Worm (Caenorhabditis elegans) whole organism, L4 larva: ENCODE results near the gene mdt-28.

Source experiments
- D1046.2 ChIP-seq: fragments of 200-800 bp; sonication (Bioruptor generic); IDR thresholded peaks from 2 replicates; pipeline ENCODE4 v1.3.6; 2022; ENCODE audit warnings: missing genetic modification characterization, missing compliant biosample characterization
- F26F4.8 ChIP-seq: fragments of 200-800 bp; sonication (Bioruptor generic); conservative IDR thresholded peaks from 2 replicates; pipeline ENCODE4 v1.3.6; 2022; ENCODE audit warnings: missing genetic modification characterization, missing compliant biosample characterization
- F44E2.7 ChIP-seq: fragments of 200-800 bp; sonication (Bioruptor generic); IDR thresholded peaks from 2 replicates; pipeline ENCODE4 v2.1.2; 2022; ENCODE audit warnings: missing genetic modification characterization, missing compliant biosample characterization
- T20F7.1 ChIP-seq: fragments of 200-800 bp; sonication (Bioruptor generic); optimal IDR thresholded peaks from 2 replicates; lab custom pipeline; 2018; ENCODE audit warnings: mild to moderate bottlenecking, missing genetic modification characterization, missing compliant biosample characterization
- Y5F2A.4 ChIP-seq: fragments of 200-800 bp; sonication (Bioruptor generic); optimal IDR thresholded peaks from 2 replicates; lab custom pipeline; 2018; ENCODE audit warnings: mild to moderate bottlenecking, missing genetic modification characterization, missing compliant biosample characterization
- ZK546.5 ChIP-seq, 2 experiments: sonication (generic microtip); optimal IDR thresholded peaks; 2 replicates each; lab custom pipeline; 2017; ENCODE audit warnings: missing biosample characterization in 2 of 2, missing genetic modification characterization in 2 of 2
- aha-1 ChIP-seq: fragments of 150-350 bp; peaks from one replicate; lab custom pipeline; 2014; ENCODE audit warnings: missing biosample characterization, missing genetic modification characterization
- ceh-32 ChIP-seq: sonication (generic microtip); optimal IDR thresholded peaks from 2 replicates; lab custom pipeline; 2016; ENCODE audit warnings: mild to moderate bottlenecking, missing genetic modification characterization, missing compliant biosample characterization; ENCODE audit not compliant: poor library complexity
- ceh-82 ChIP-seq: sonication (generic microtip); optimal IDR thresholded peaks from 2 replicates; lab custom pipeline; 2017; ENCODE audit warnings: missing biosample characterization, missing genetic modification characterization
- cey-2 ChIP-seq: sonication (generic microtip); optimal IDR thresholded peaks from 3 replicates; lab custom pipeline; 2017; ENCODE audit warnings: missing genetic modification characterization, mild to moderate bottlenecking, missing compliant biosample characterization, antibody characterized with exemption, borderline replicate concordance; ENCODE audit not compliant: insufficient read depth
- ctbp-1 ChIP-seq: fragments of 200-800 bp; sonication (Bioruptor generic); IDR thresholded peaks from 2 replicates; pipeline ENCODE4 v1.3.6; 2022; ENCODE audit warnings: missing genetic modification reagents, missing genetic modification characterization, missing compliant biosample characterization
- dpl-1 ChIP-seq: fragments of 150-350 bp; optimal IDR thresholded peaks from 2 replicates; lab custom pipeline; 2014; ENCODE audit warnings: missing biosample characterization, missing genetic modification reagents, missing genetic modification characterization
- duxl-1 ChIP-seq: sonication (generic microtip); optimal IDR thresholded peaks from 2 replicates; lab custom pipeline; 2016; ENCODE audit warnings: mild to moderate bottlenecking, missing genetic modification characterization, moderate library complexity, missing compliant biosample characterization; ENCODE audit not compliant: poor library complexity
- egl-27 ChIP-seq: sonication (generic microtip); optimal IDR thresholded peaks from 3 replicates; lab custom pipeline; 2017; ENCODE audit warnings: missing biosample characterization, missing genetic modification reagents, missing genetic modification characterization
- egl-43 ChIP-seq: fragments of 200-800 bp; sonication (Bioruptor generic); IDR thresholded peaks from 2 replicates; pipeline ENCODE4 v1.3.6; 2022; ENCODE audit warnings: missing genetic modification reagents, missing genetic modification characterization, missing compliant biosample characterization
- fkh-10 ChIP-seq: fragments of 150-350 bp; optimal IDR thresholded peaks from 2 replicates; lab custom pipeline; 2014; ENCODE audit warnings: missing biosample characterization, missing genetic modification reagents, missing genetic modification characterization
- fos-1 ChIP-seq: fragments of 150-350 bp; optimal IDR thresholded peaks from 2 replicates; lab custom pipeline; 2014; ENCODE audit warnings: missing biosample characterization, missing genetic modification characterization
- hlh-30 ChIP-seq: sonication (generic microtip); optimal IDR thresholded peaks from 2 replicates; lab custom pipeline; 2017; ENCODE audit warnings: antibody characterized with exemption, mild to moderate bottlenecking, missing genetic modification characterization, missing compliant biosample characterization; ENCODE audit not compliant: insufficient read depth
- hmg-1.1 ChIP-seq: fragments of 200-800 bp; sonication (Bioruptor generic); IDR thresholded peaks from 2 replicates; pipeline ENCODE4 v1.3.6; 2022; ENCODE audit warnings: missing genetic modification reagents, missing genetic modification characterization, missing compliant biosample characterization
- jun-1 ChIP-seq: fragments of 150-350 bp; optimal IDR thresholded peaks from 2 replicates; lab custom pipeline; 2014; ENCODE audit warnings: missing biosample characterization, missing genetic modification reagents, missing genetic modification characterization
- lim-7 ChIP-seq: fragments of 200-800 bp; sonication (Bioruptor generic); IDR thresholded peaks from 2 replicates; pipeline ENCODE4 v1.3.6; 2022; ENCODE audit warnings: missing genetic modification characterization, missing compliant biosample characterization
- lin-1 ChIP-seq: fragments of 200-800 bp; sonication (Bioruptor generic); IDR thresholded peaks from 2 replicates; pipeline ENCODE4 v1.3.6; 2022; ENCODE audit warnings: missing genetic modification reagents, missing genetic modification characterization, missing compliant biosample characterization
- lin-15B ChIP-seq: fragments of 150-350 bp; sonication (generic microtip); optimal IDR thresholded peaks from 3 replicates; lab custom pipeline; 2014; ENCODE audit warnings: missing biosample characterization, missing genetic modification characterization
- lin-39 ChIP-seq: fragments of 150-350 bp; optimal IDR thresholded peaks from 2 replicates; lab custom pipeline; 2014; ENCODE audit warnings: missing biosample characterization, missing genetic modification reagents, missing genetic modification characterization
- lir-3 ChIP-seq: sonication (generic microtip); optimal IDR thresholded peaks from 2 replicates; lab custom pipeline; 2016; ENCODE audit warnings: mild to moderate bottlenecking, missing genetic modification characterization, missing compliant biosample characterization
- lsy-2 ChIP-seq, 2 experiments: fragments of 150-350 bp in 1 of 2; sonication (generic microtip) in 1 of 2; optimal IDR thresholded peaks; 2 replicates each; lab custom pipeline; 2014 to 2017; ENCODE audit warnings: missing biosample characterization in 2 of 2, missing genetic modification characterization in 2 of 2
- madf-9 ChIP-seq: fragments of 200-800 bp; sonication (Bioruptor generic); conservative IDR thresholded peaks from 2 replicates; pipeline ENCODE4 v1.3.6; 2022; ENCODE audit warnings: missing genetic modification reagents, missing genetic modification characterization, missing compliant biosample characterization
- mdl-1 ChIP-seq, 2 experiments: fragments of 150-350 bp in 1 of 2; sonication (generic microtip) in 1 of 2; optimal IDR thresholded peaks; 2 replicates each; lab custom pipeline; 2014 to 2017; ENCODE audit warnings: missing biosample characterization in 2 of 2, missing genetic modification characterization in 2 of 2
- mxl-2 ChIP-seq: fragments of 200-800 bp; sonication (Bioruptor generic); conservative IDR thresholded peaks from 2 replicates; pipeline ENCODE4 v1.3.6; 2022; ENCODE audit warnings: missing genetic modification reagents, missing genetic modification characterization, missing compliant biosample characterization
- mxl-3 ChIP-seq: fragments of 200-800 bp; sonication (Bioruptor generic); optimal IDR thresholded peaks from 2 replicates; lab custom pipeline; 2018; ENCODE audit warnings: mild to moderate bottlenecking, missing genetic modification characterization, missing compliant biosample characterization
- nhr-10 ChIP-seq: fragments of 150-350 bp; optimal IDR thresholded peaks from 2 replicates; lab custom pipeline; 2014; ENCODE audit warnings: missing biosample characterization, missing genetic modification characterization
- nhr-102 ChIP-seq: sonication (generic microtip); optimal IDR thresholded peaks from 2 replicates; lab custom pipeline; 2016; ENCODE audit warnings: mild to moderate bottlenecking, missing genetic modification characterization, moderate library complexity, missing compliant biosample characterization
- nhr-11 ChIP-seq: fragments of 150-350 bp; optimal IDR thresholded peaks from 2 replicates; lab custom pipeline; 2014; ENCODE audit warnings: missing biosample characterization, missing genetic modification characterization
- nhr-111 ChIP-seq: fragments of 200-800 bp; sonication (Bioruptor generic); optimal IDR thresholded peaks from 2 replicates; lab custom pipeline; 2018; ENCODE audit warnings: mild to moderate bottlenecking, missing genetic modification characterization, missing compliant biosample characterization
- nhr-28 ChIP-seq: fragments of 150-350 bp; optimal IDR thresholded peaks from 2 replicates; lab custom pipeline; 2014; ENCODE audit warnings: missing biosample characterization, missing genetic modification characterization
- nhr-48 ChIP-seq: sonication (generic microtip); optimal IDR thresholded peaks from 2 replicates; lab custom pipeline; 2016; ENCODE audit warnings: mild to moderate bottlenecking, missing genetic modification characterization, missing compliant biosample characterization
- nhr-77 ChIP-seq: fragments of 150-350 bp; optimal IDR thresholded peaks from 2 replicates; lab custom pipeline; 2014; ENCODE audit warnings: missing biosample characterization, missing genetic modification characterization
- saeg-2 ChIP-seq: fragments of 200-800 bp; sonication (Bioruptor generic); IDR thresholded peaks from 2 replicates; pipeline ENCODE4 v1.3.6; 2022; ENCODE audit warnings: missing genetic modification reagents, missing genetic modification characterization, missing compliant biosample characterization
- skn-1 ChIP-seq: fragments of 150-350 bp; optimal IDR thresholded peaks from 2 replicates; lab custom pipeline; 2014; ENCODE audit warnings: missing biosample characterization, missing genetic modification characterization
- snpc-1.2 ChIP-seq: fragments of 200-800 bp; sonication (Bioruptor generic); IDR thresholded peaks from 2 replicates; pipeline ENCODE4 v1.3.6; 2022; ENCODE audit warnings: missing genetic modification reagents, missing genetic modification characterization, missing compliant biosample characterization
- snpc-4 ChIP-seq: fragments of 150-350 bp; optimal IDR thresholded peaks from 2 replicates; lab custom pipeline; 2014; ENCODE audit warnings: missing biosample characterization, missing genetic modification characterization
- spr-1 ChIP-seq: sonication (generic microtip); optimal IDR thresholded peaks from 2 replicates; lab custom pipeline; 2016; ENCODE audit warnings: mild to moderate bottlenecking, missing genetic modification characterization, missing compliant biosample characterization
- spr-3 ChIP-seq: fragments of 200-800 bp; sonication (Bioruptor generic); optimal IDR thresholded peaks from 2 replicates; lab custom pipeline; 2018; ENCODE audit warnings: mild to moderate bottlenecking, missing genetic modification characterization, missing compliant biosample characterization
- unc-130 ChIP-seq: sonication (generic microtip); optimal IDR thresholded peaks from 2 replicates; lab custom pipeline; 2016; ENCODE audit warnings: missing genetic modification reagents, missing genetic modification characterization, missing compliant biosample characterization
- vab-7 ChIP-seq: fragments of 200-800 bp; sonication (Bioruptor generic); IDR thresholded peaks from 2 replicates; pipeline ENCODE4 v1.3.6; 2022; ENCODE audit warnings: missing genetic modification reagents, missing genetic modification characterization, missing compliant biosample characterization
- zfp-2 ChIP-seq: sonication (generic microtip); optimal IDR thresholded peaks from 2 replicates; lab custom pipeline; 2016; ENCODE audit warnings: mild to moderate bottlenecking, missing genetic modification characterization, missing compliant biosample characterization
- zip-11 ChIP-seq: fragments of 200-800 bp; sonication (Bioruptor generic); IDR thresholded peaks from 2 replicates; pipeline ENCODE4 v1.3.6; 2022; ENCODE audit warnings: missing genetic modification characterization, missing compliant biosample characterization
- zip-2 ChIP-seq: fragments of 150-350 bp; optimal IDR thresholded peaks from 2 replicates; lab custom pipeline; 2014; ENCODE audit warnings: missing biosample characterization, missing genetic modification characterization
- ztf-11 ChIP-seq: fragments of 150-350 bp; optimal IDR thresholded peaks from 2 replicates; lab custom pipeline; 2014; ENCODE audit warnings: missing biosample characterization, missing genetic modification characterization

Gene mdt-28

ce11 chrV:15566511-15567178 is 8.6 kb downstream of the mdt-28 start (continued):
- TF ChIP-seq ctbp-1 (GFP tag; lab: Robert Waterston, UW): 0 out of 2 replicates have a peak, but pooled peaks have one; percentile 29
- TF ChIP-seq vab-7 (GFP tag; lab: Robert Waterston, UW): no peak
- peak; percentile 98 for TF ChIP-seq nhr-28 (tag; lab: Kevin White, UChicago)
- TF ChIP-seq lin-1 (GFP tag; lab: Robert Waterston, UW): no peak
- no peak for TF ChIP-seq zip-2 (tag; lab: Kevin White, UChicago)
- TF ChIP-seq nhr-48: peak; percentile 65
- TF ChIP-seq, all 104 proteins: peak for 35

ce11 chrV:15563985-15564384 is 11.2 kb downstream of the mdt-28 start:
- TF ChIP-seq nhr-77 (tag; lab: Kevin White, UChicago): peak; percentile 68
- peak; percentile 30 for TF ChIP-seq egl-27
- peak; percentile 40 for TF ChIP-seq nhr-11 (tag; lab: Kevin White, UChicago)
- no peak for TF ChIP-seq cey-2 (tag; lab: Kevin White, UChicago)
- no peak for TF ChIP-seq spr-3
- peak; percentile 15 for TF ChIP-seq mxl-3 (GFP tag; lab: Kevin White, UChicago)
- TF ChIP-seq ceh-82: no peak
- peak in 1 of 2 experiments; percentile 69 for TF ChIP-seq mdl-1 (tag; optimal IDR thresholded peaks at IDR 0.05; lab: Kevin White, UChicago)
- no peak for TF ChIP-seq snpc-4
- TF ChIP-seq mxl-2 (GFP tag; lab: Robert Waterston, UW): no peak
- no peak for TF ChIP-seq ctbp-1 (GFP tag; lab: Robert Waterston, UW)
- TF ChIP-seq skn-1 (tag; lab: Kevin White, UChicago): no peak
- TF ChIP-seq unc-130 (GFP tag; lab: Kevin White, UChicago): no peak
- no peak for TF ChIP-seq ceh-32 (tag; lab: Kevin White, UChicago)
- no peak for TF ChIP-seq F44E2.7 (GFP tag; lab: Robert Waterston, UW)
- no peak for TF ChIP-seq zip-11 (GFP tag; lab: Robert Waterston, UW)
- no peak for TF ChIP-seq egl-43 (GFP tag; lab: Robert Waterston, UW)
- no peak for TF ChIP-seq D1046.2 (GFP tag; lab: Robert Waterston, UW)
- TF ChIP-seq hmg-1.1: peak; percentile 19; the same call in 1 of the 2 replicates
- no peak for TF ChIP-seq ztf-11
- TF ChIP-seq jun-1 (tag; lab: Kevin White, UChicago): no peak
- TF ChIP-seq dpl-1 (GFP tag; lab: Kevin White, UChicago): peak; percentile 7
- no peak for TF ChIP-seq lin-15B
- no peak for TF ChIP-seq lim-7 (GFP tag; lab: Robert Waterston, UW)
- TF ChIP-seq fos-1 (tag; lab: Kevin White, UChicago): no peak
- no peak for TF ChIP-seq T20F7.1 (GFP tag; lab: Kevin White, UChicago)
- peak; percentile 25 for TF ChIP-seq aha-1 (tag; lab: Kevin White, UChicago)
- no peak for TF ChIP-seq madf-9 (GFP tag; lab: Robert Waterston, UW)
- TF ChIP-seq hlh-30 (tag; lab: Kevin White, UChicago): peak; percentile 35
- no peak for TF ChIP-seq nhr-111
- TF ChIP-seq lir-3: no peak
- TF ChIP-seq zfp-2 (tag; lab: Kevin White, UChicago): no peak
- TF ChIP-seq spr-1 (tag; lab: Kevin White, UChicago): no peak
- TF ChIP-seq lsy-2 (tag; optimal IDR thresholded peaks at IDR 0.05; lab: Kevin White, UChicago): peak in 1 of 2 experiments; percentile 26
- no peak for TF ChIP-seq snpc-1.2
- TF ChIP-seq saeg-2 (GFP tag; lab: Robert Waterston, UW): no peak
- TF ChIP-seq lin-39 (tag; lab: Kevin White, UChicago): no peak
- no peak for TF ChIP-seq F26F4.8 (GFP tag; lab: Robert Waterston, UW)
- TF ChIP-seq fkh-10 (GFP tag; lab: Kevin White, UChicago): no peak
- peak; percentile 34 for TF ChIP-seq nhr-10 (tag; lab: Kevin White, UChicago)
- no peak for TF ChIP-seq Y5F2A.4 (GFP tag; lab: Kevin White, UChicago)
- peak; percentile 62 for TF ChIP-seq nhr-102 (tag; lab: Kevin White, UChicago)
- TF ChIP-seq ZK546.5 (tag; optimal IDR thresholded peaks at IDR 0.05; lab: Kevin White, UChicago): no peak
- TF ChIP-seq duxl-1 (tag; lab: Kevin White, UChicago): no peak
